Worm (Caenorhabditis elegans) whole organism, young adult: ENCODE results near the gene npr-21.

Experiments used
- B0019.2 ChIP-seq: fragments of 200-800 bp; sonication (Bioruptor generic); conservative IDR thresholded peaks from 2 replicates; pipeline ENCODE4 v1.3.6; 2022; ENCODE audit warnings: missing genetic modification reagents, missing genetic modification characterization, missing compliant biosample characterization
- B0035.1 ChIP-seq: sonication (generic microtip); optimal IDR thresholded peaks from 2 replicates; lab custom pipeline; 2016; ENCODE audit warnings: missing genetic modification characterization, mild to moderate bottlenecking, missing compliant biosample characterization, missing genotype, missing genetic modification reagents
- C17E4.6 ChIP-seq: fragments of 200-800 bp; sonication (Bioruptor generic); IDR thresholded peaks from 2 replicates; pipeline ENCODE4 v1.3.6; 2022; ENCODE audit warnings: missing genetic modification reagents, missing genetic modification characterization, missing compliant biosample characterization
- D2030.7 ChIP-seq: fragments of 200-800 bp; sonication (Bioruptor generic); IDR thresholded peaks from 2 replicates; pipeline ENCODE4 v1.3.6; 2022; ENCODE audit warnings: missing genetic modification reagents, missing genetic modification characterization, missing compliant biosample characterization
- F22D6.2 ChIP-seq: sonication (generic microtip); optimal IDR thresholded peaks from 2 replicates; lab custom pipeline; 2016; ENCODE audit warnings: mild to moderate bottlenecking, missing genetic modification characterization, missing compliant biosample characterization
- F23B12.7 ChIP-seq: sonication (generic microtip); optimal IDR thresholded peaks from 2 replicates; lab custom pipeline; 2017; ENCODE audit warnings: missing genetic modification characterization, mild to moderate bottlenecking, missing compliant biosample characterization, antibody characterized with exemption, moderate library complexity; ENCODE audit not compliant: insufficient read depth
- F33H1.4 ChIP-seq: fragments of 200-800 bp; sonication (Bioruptor generic); IDR thresholded peaks from 2 replicates; pipeline ENCODE4 v1.3.6; 2022; ENCODE audit warnings: missing genetic modification reagents, missing genetic modification characterization, missing compliant biosample characterization
- F39B2.1 ChIP-seq: fragments of 200-800 bp; sonication (Bioruptor generic); IDR thresholded peaks from 2 replicates; pipeline ENCODE4 v1.3.6; 2022; ENCODE audit warnings: missing genetic modification reagents, missing genetic modification characterization, missing compliant biosample characterization
- F49E8.2 ChIP-seq: sonication (generic microtip); optimal IDR thresholded peaks from 3 replicates; lab custom pipeline; 2017; ENCODE audit warnings: missing genetic modification characterization, mild to moderate bottlenecking, missing compliant biosample characterization, antibody characterized with exemption, moderate library complexity; ENCODE audit not compliant: insufficient read depth
- F52B5.7 ChIP-seq: sonication (generic microtip); optimal IDR thresholded peaks from 2 replicates; lab custom pipeline; 2016; ENCODE audit warnings: mild to moderate bottlenecking, missing genetic modification characterization, missing compliant biosample characterization
- F55B11.4 ChIP-seq: sonication (generic microtip); optimal IDR thresholded peaks from 2 replicates; lab custom pipeline; 2016; ENCODE audit warnings: missing compliant biosample characterization, missing genetic modification characterization, borderline replicate concordance; ENCODE audit not compliant: insufficient read depth
- T07F8.4 ChIP-seq: sonication (generic microtip); optimal IDR thresholded peaks from 2 replicates; lab custom pipeline; 2016; ENCODE audit warnings: mild to moderate bottlenecking, missing genetic modification characterization, moderate library complexity, missing compliant biosample characterization
- Y53F4B.3 ChIP-seq: fragments of 200-800 bp; sonication (Bioruptor generic); IDR thresholded peaks from 2 replicates; pipeline ENCODE4 v1.3.6; 2022; ENCODE audit warnings: missing genetic modification reagents, missing genetic modification characterization, missing compliant biosample characterization
- Y56A3A.18 ChIP-seq: fragments of 200-800 bp; sonication (Bioruptor generic); IDR thresholded peaks from 2 replicates; pipeline ENCODE4 v1.3.6; 2022; ENCODE audit warnings: missing genetic modification reagents, missing genetic modification characterization, missing compliant biosample characterization
- Y95B8A.8 ChIP-seq: fragments of 200-800 bp; sonication (Bioruptor generic); IDR thresholded peaks from 2 replicates; pipeline ENCODE4 v1.3.6; 2022; ENCODE audit warnings: missing genetic modification reagents, missing genetic modification characterization, missing compliant biosample characterization
- athp-1 ChIP-seq: sonication (generic microtip); optimal IDR thresholded peaks from 2 replicates; lab custom pipeline; 2017; ENCODE audit warnings: mild to moderate bottlenecking, missing genetic modification characterization, missing compliant biosample characterization
- attf-5 ChIP-seq: fragments of 200-800 bp; sonication (Bioruptor generic); optimal IDR thresholded peaks from 2 replicates; lab custom pipeline; 2018; ENCODE audit warnings: mild to moderate bottlenecking, missing genetic modification characterization, missing compliant biosample characterization
- cebp-1 ChIP-seq, 2 experiments: fragments of 200-800 bp in 1 of 2; sonication (Bioruptor generic) in 1 of 2; sonication (generic microtip) in 1 of 2; IDR thresholded peaks in 1 of 2; optimal IDR thresholded peaks in 1 of 2; 2 replicates each; pipeline versions ENCODE4 v1.3.6 to Lab custom; 2017 to 2022; ENCODE audit warnings: missing compliant biosample characterization in 2 of 2, missing genetic modification characterization in 2 of 2, mild to moderate bottlenecking in 1 of 2, missing genetic modification reagents in 1 of 2, moderate library complexity in 1 of 2
- ceh-100 ChIP-seq: fragments of 200-800 bp; sonication (Bioruptor generic); IDR thresholded peaks from 2 replicates; pipeline ENCODE4 v1.3.6; 2022; ENCODE audit warnings: missing genetic modification reagents, missing genetic modification characterization, missing compliant biosample characterization
- ceh-27 ChIP-seq: fragments of 200-800 bp; sonication (Bioruptor generic); optimal IDR thresholded peaks from 2 replicates; lab custom pipeline; 2018; ENCODE audit warnings: mild to moderate bottlenecking, missing genetic modification characterization, moderate library complexity, missing compliant biosample characterization
- ceh-40 ChIP-seq: fragments of 200-800 bp; sonication (Bioruptor generic); IDR thresholded peaks from 2 replicates; pipeline ENCODE4 v1.3.6; 2022; ENCODE audit warnings: missing genetic modification characterization, missing compliant biosample characterization
- ceh-79 ChIP-seq: sonication (generic microtip); optimal IDR thresholded peaks from 2 replicates; lab custom pipeline; 2017; ENCODE audit warnings: mild to moderate bottlenecking, missing genetic modification characterization, missing compliant biosample characterization
- chd-7 ChIP-seq: sonication (generic microtip); optimal IDR thresholded peaks from 2 replicates; lab custom pipeline; 2016; ENCODE audit warnings: mild to moderate bottlenecking, missing genetic modification characterization, moderate library complexity, missing compliant biosample characterization
- dpl-1 ChIP-seq: fragments of 150-350 bp; optimal IDR thresholded peaks from 2 replicates; lab custom pipeline; 2014; ENCODE audit warnings: missing biosample characterization, missing genetic modification reagents, missing genetic modification characterization
- egrh-3 ChIP-seq: fragments of 200-800 bp; sonication (Bioruptor generic); IDR thresholded peaks from 2 replicates; pipeline ENCODE4 v1.3.6; 2022; ENCODE audit warnings: missing genetic modification reagents, missing genetic modification characterization, missing compliant biosample characterization
- ekl-4 ChIP-seq: fragments of 200-800 bp; sonication (Bioruptor generic); IDR thresholded peaks from 2 replicates; pipeline ENCODE4 v1.3.6; 2022; ENCODE audit warnings: missing genetic modification reagents, missing genetic modification characterization, missing compliant biosample characterization
- hmg-1.2 ChIP-seq: fragments of 200-800 bp; sonication (Bioruptor generic); IDR thresholded peaks from 2 replicates; pipeline ENCODE4 v1.3.6; 2022; ENCODE audit warnings: missing genetic modification reagents, missing genetic modification characterization, missing compliant biosample characterization
- lag-1 ChIP-seq: fragments of 200-800 bp; sonication (Bioruptor generic); IDR thresholded peaks from 2 replicates; pipeline ENCODE4 v1.3.6; 2022; ENCODE audit warnings: missing genetic modification reagents, missing genetic modification characterization, missing compliant biosample characterization
- lin-26 ChIP-seq: fragments of 200-800 bp; sonication (Bioruptor generic); IDR thresholded peaks from 2 replicates; pipeline ENCODE4 v1.3.6; 2022; ENCODE audit warnings: missing genetic modification reagents, missing genetic modification characterization, missing compliant biosample characterization
- lin-35 ChIP-seq, 3 experiments: fragments of 150-350 bp in 2 of 3; sonication (generic microtip) in 1 of 3; optimal IDR thresholded peaks; 2 replicates each; lab custom pipeline; 2014 to 2018; ENCODE audit warnings: missing biosample characterization in 3 of 3, missing genetic modification characterization in 3 of 3, missing genetic modification reagents in 3 of 3
- lin-40 ChIP-seq: sonication (generic microtip); optimal IDR thresholded peaks from 2 replicates; lab custom pipeline; 2016; ENCODE audit warnings: missing genetic modification characterization, mild to moderate bottlenecking, missing compliant biosample characterization, missing genotype, missing genetic modification reagents
- lir-1 ChIP-seq: fragments of 200-800 bp; sonication (Bioruptor generic); conservative IDR thresholded peaks from 2 replicates; pipeline ENCODE4 v1.3.6; 2022; ENCODE audit warnings: missing genetic modification reagents, missing genetic modification characterization, missing compliant biosample characterization
- madf-8 ChIP-seq: fragments of 200-800 bp; sonication (Bioruptor generic); conservative IDR thresholded peaks from 2 replicates; pipeline ENCODE4 v1.3.6; 2022; ENCODE audit warnings: missing genetic modification reagents, missing genetic modification characterization, missing compliant biosample characterization
- mxl-1 ChIP-seq: sonication (generic microtip); optimal IDR thresholded peaks from 2 replicates; lab custom pipeline; 2016; ENCODE audit warnings: missing genetic modification characterization, missing compliant biosample characterization
- nfya-2 ChIP-seq: fragments of 200-800 bp; sonication (Bioruptor generic); IDR thresholded peaks from 2 replicates; pipeline ENCODE4 v1.3.6; 2022; ENCODE audit warnings: missing genetic modification reagents, missing genetic modification characterization, missing compliant biosample characterization
- nfyb-1 ChIP-seq: fragments of 200-800 bp; sonication (Bioruptor generic); IDR thresholded peaks from 2 replicates; pipeline ENCODE4 v1.3.6; 2022; ENCODE audit warnings: missing genetic modification reagents, missing genetic modification characterization, missing compliant biosample characterization
- nhr-80 ChIP-seq: sonication (generic microtip); optimal IDR thresholded peaks from 2 replicates; lab custom pipeline; 2016; ENCODE audit warnings: missing genetic modification characterization, missing compliant biosample characterization
- nhr-90 ChIP-seq: sonication (generic microtip); optimal IDR thresholded peaks from 2 replicates; lab custom pipeline; 2016; ENCODE audit warnings: missing genotype, mild to moderate bottlenecking, missing genetic modification characterization, missing compliant biosample characterization
- pbrm-1 ChIP-seq: fragments of 200-800 bp; sonication (Bioruptor generic); IDR thresholded peaks from 2 replicates; pipeline ENCODE4 v1.3.6; 2022; ENCODE audit warnings: missing genetic modification reagents, missing genetic modification characterization, missing compliant biosample characterization
- pha-4 ChIP-seq: fragments of 150-350 bp; sonication (generic microtip); optimal IDR thresholded peaks from 2 replicates; lab custom pipeline; 2014; ENCODE audit warnings: missing biosample characterization, missing genetic modification reagents, missing genetic modification characterization
- repo-1 ChIP-seq: sonication (generic microtip); optimal IDR thresholded peaks from 2 replicates; lab custom pipeline; 2017; ENCODE audit warnings: mild to moderate bottlenecking, missing genetic modification characterization, missing compliant biosample characterization
- sdz-38 ChIP-seq: sonication (generic microtip); optimal IDR thresholded peaks from 2 replicates; lab custom pipeline; 2016; ENCODE audit warnings: missing genotype, missing genetic modification characterization, missing compliant biosample characterization
- snpc-3.4 ChIP-seq: sonication (generic microtip); optimal IDR thresholded peaks from 2 replicates; lab custom pipeline; 2017; ENCODE audit warnings: missing genetic modification characterization, mild to moderate bottlenecking, missing compliant biosample characterization, antibody characterized with exemption, moderate library complexity, missing genotype, missing genetic modification reagents
- tbx-9 ChIP-seq: sonication (generic microtip); optimal IDR thresholded peaks from 2 replicates; lab custom pipeline; 2016; ENCODE audit warnings: borderline replicate concordance, missing genetic modification characterization, inconsistent platforms, missing compliant biosample characterization
- unc-130 ChIP-seq: sonication (generic microtip); optimal IDR thresholded peaks from 2 replicates; lab custom pipeline; 2016; ENCODE audit warnings: missing genetic modification reagents, missing genetic modification characterization, missing compliant biosample characterization
- zfh-2 ChIP-seq: fragments of 200-800 bp; sonication (Bioruptor generic); conservative IDR thresholded peaks from 2 replicates; pipeline ENCODE4 v1.3.6; 2022; ENCODE audit warnings: missing genetic modification reagents, missing genetic modification characterization, missing compliant biosample characterization
- zim-3 ChIP-seq: sonication (generic microtip); optimal IDR thresholded peaks from 2 replicates; lab custom pipeline; 2017; ENCODE audit warnings: mild to moderate bottlenecking, missing genetic modification characterization, moderate library complexity, missing compliant biosample characterization
- ztf-26 ChIP-seq: sonication (generic microtip); optimal IDR thresholded peaks from 2 replicates; lab custom pipeline; 2017; ENCODE audit warnings: missing genetic modification characterization, missing compliant biosample characterization

Gene npr-21

DNA sequence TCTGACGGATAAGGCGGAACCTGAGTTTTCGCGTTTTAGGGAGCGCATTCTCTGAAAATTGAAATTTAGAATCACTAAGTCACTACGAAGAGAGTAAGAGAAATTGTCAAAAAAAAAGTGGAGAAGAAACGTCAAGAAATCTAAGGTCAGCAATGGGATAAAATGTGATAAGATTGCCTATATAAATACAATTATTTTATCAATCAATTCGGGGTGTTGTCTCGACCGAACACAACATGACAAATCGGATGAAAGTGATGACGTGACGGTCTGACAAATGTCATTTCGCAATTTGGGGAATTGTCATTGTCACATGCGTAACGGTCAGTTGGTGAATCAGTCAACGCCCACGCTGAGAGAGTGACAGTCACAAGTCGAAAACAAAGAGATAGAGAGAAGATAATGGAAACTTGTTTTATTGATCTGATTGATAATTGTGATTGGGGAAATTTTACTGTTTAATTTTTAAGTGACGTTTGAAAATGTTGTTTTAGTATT lies 19.7 kb downstream of the npr-21 start, which contains the start of gene cnp-3:
Gene cnp-3, minus strand, starts transcription at position 51 of the 498 bp plus-strand sequence.
- TF ChIP-seq nfyb-1 (GFP tag; lab: Robert Waterston, UW) (no peak), B0035.1 (tag; lab: Kevin White, UChicago) (no peak), lir-1 (GFP tag; lab: Robert Waterston, UW) (no peak), nhr-80 (peak; percentile 36), F49E8.2 (no peak), madf-8 (GFP tag; lab: Robert Waterston, UW) (no peak), Y53F4B.3 (GFP tag; lab: Robert Waterston, UW) (no peak), Y95B8A.8 (GFP tag; lab: Robert Waterston, UW) (no peak), pbrm-1 (GFP tag; lab: Robert Waterston, UW) (no peak), ceh-79 (tag; lab: Kevin White, UChicago) (no peak), F52B5.7 (no peak), lin-26 (GFP tag; lab: Robert Waterston, UW) (0 out of 2 replicates have a peak, but pooled peaks have one; percentile 39), F55B11.4 (tag; lab: Kevin White, UChicago) (no peak), pha-4 (tag; lab: Kevin White, UChicago) (no peak), lin-35 (GFP tag; optimal IDR thresholded peaks at IDR 0.05; lab: Kevin White, UChicago) (no peak), F39B2.1 (GFP tag; lab: Robert Waterston, UW) (no peak), athp-1 (tag; lab: Kevin White, UChicago) (no peak), nhr-90 (tag; lab: Kevin White, UChicago) (no peak), cebp-1 (GFP tag; IDR thresholded peaks at IDR 0.05; lab: Robert Waterston, UW) (peak; percentile 60; the same call in 1 of the 2 replicates), cebp-1 (tag; optimal IDR thresholded peaks at IDR 0.05; lab: Kevin White, UChicago) (peak; percentile 85), F33H1.4 (GFP tag; lab: Robert Waterston, UW) (no peak), B0019.2 (GFP tag; lab: Robert Waterston, UW) (no peak), C17E4.6 (no peak), snpc-3.4 (tag; lab: Kevin White, UChicago) (no peak), sdz-38 (tag; lab: Kevin White, UChicago) (no peak), ztf-26 (tag; lab: Kevin White, UChicago) (peak; percentile 64), Y56A3A.18 (no peak), dpl-1 (GFP tag; lab: Kevin White, UChicago) (no peak), T07F8.4 (no peak), unc-130 (GFP tag; lab: Kevin White, UChicago) (no peak), F22D6.2 (tag; lab: Kevin White, UChicago) (no peak), nfya-2 (GFP tag; lab: Robert Waterston, UW) (no peak), repo-1 (no peak), mxl-1 (tag; lab: Kevin White, UChicago) (no peak), D2030.7 (GFP tag; lab: Robert Waterston, UW) (no peak), chd-7 (tag; lab: Kevin White, UChicago) (no peak), hmg-1.2 (GFP tag; lab: Robert Waterston, UW) (no peak), lin-40 (peak; percentile 21)

DNA sequence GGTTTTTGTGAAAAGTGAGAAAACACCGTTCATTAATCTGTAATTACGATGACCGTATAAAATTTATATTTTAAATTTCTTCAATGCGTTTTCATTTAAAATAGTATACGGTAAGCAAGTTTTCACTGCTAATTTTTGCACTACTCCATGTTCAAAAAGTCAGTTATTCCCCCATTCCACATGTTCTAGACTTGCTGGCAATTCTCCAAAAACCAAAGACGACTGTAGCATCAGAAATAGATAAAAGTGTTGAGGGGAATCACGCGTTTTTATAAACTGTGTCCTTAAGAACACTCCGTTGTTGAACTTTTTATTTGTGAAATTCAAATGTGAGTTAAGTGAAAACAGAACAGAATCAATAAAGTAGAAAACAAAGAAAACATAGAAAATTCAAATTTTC lies 22.1 kb downstream of the npr-21 start:
- TF ChIP-seq ekl-4 (GFP tag; lab: Robert Waterston, UW): no peak
- TF ChIP-seq F23B12.7 (tag; lab: Kevin White, UChicago): no peak
- TF ChIP-seq zim-3: no peak
- peak; percentile 10 for TF ChIP-seq attf-5 (GFP tag; lab: Kevin White, UChicago)
- TF ChIP-seq lag-1 (GFP tag; lab: Robert Waterston, UW): no peak
- no peak for TF ChIP-seq ceh-40 (GFP tag; lab: Robert Waterston, UW)
- TF ChIP-seq madf-8 (GFP tag; lab: Robert Waterston, UW): no peak
- no peak for TF ChIP-seq egrh-3
- TF ChIP-seq nhr-90 (tag; lab: Kevin White, UChicago): peak; percentile 31
- no peak for TF ChIP-seq athp-1 (tag; lab: Kevin White, UChicago)
- 0 out of 2 replicates have a peak, but pooled peaks have one; percentile 61 for TF ChIP-seq nfyb-1 (GFP tag; lab: Robert Waterston, UW)
- peak; percentile 64 for TF ChIP-seq nhr-80
- no peak for TF ChIP-seq ceh-100
- no peak for TF ChIP-seq tbx-9 (tag; lab: Kevin White, UChicago)
- TF ChIP-seq ceh-27 (GFP tag; lab: Kevin White, UChicago): no peak
- no peak for TF ChIP-seq zfh-2 (GFP tag; lab: Robert Waterston, UW)
